Fruit fly (Drosophila melanogaster) whole organism, prepupa: ENCODE data around the gene CG43638.

Source experiments
- Blimp-1 ChIP-seq: fragments of 200-800 bp; sonication (Bioruptor generic); optimal IDR thresholded peaks from 3 replicates; lab custom pipeline; 2017; ENCODE audit warnings: missing biosample characterization, missing genetic modification characterization, mild to moderate bottlenecking, moderate library complexity, missing genetic modification reagents
- CG10631 ChIP-seq: fragments of 200-800 bp; sonication (Bioruptor generic); optimal IDR thresholded peaks from 2 replicates; lab custom pipeline; 2016; ENCODE audit warnings: missing biosample characterization, missing genetic modification characterization
- CG10669 ChIP-seq: fragments of 200-800 bp; sonication (Bioruptor generic); optimal IDR thresholded peaks from 3 replicates; lab custom pipeline; 2018; ENCODE audit warnings: missing biosample characterization, mild to moderate bottlenecking, missing genetic modification characterization, moderate library complexity
- CG11294 ChIP-seq: fragments of 200-800 bp; sonication (Bioruptor generic); IDR thresholded peaks from 2 replicates; pipeline ENCODE4 v1.3.6; 2022; ENCODE audit warnings: missing biosample characterization, missing genetic modification characterization
- CG15336 ChIP-seq: fragments of 200-800 bp; sonication (Bioruptor generic); IDR thresholded peaks from 2 replicates; pipeline ENCODE4 v1.3.6; 2022; ENCODE audit warnings: missing biosample characterization, missing genetic modification characterization
- CG1621 ChIP-seq: fragments of 200-800 bp; sonication (Bioruptor generic); optimal IDR thresholded peaks from 3 replicates; lab custom pipeline; 2018; ENCODE audit warnings: missing biosample characterization, mild to moderate bottlenecking, missing genetic modification characterization
- CG16779 ChIP-seq: fragments of 200-800 bp; sonication (Bioruptor generic); optimal IDR thresholded peaks from 3 replicates; lab custom pipeline; 2017; ENCODE audit warnings: missing biosample characterization, mild to moderate bottlenecking, missing genetic modification characterization
- CG31627 ChIP-seq: fragments of 200-800 bp; sonication (Bioruptor generic); optimal IDR thresholded peaks from 3 replicates; lab custom pipeline; 2016; ENCODE audit warnings: missing biosample characterization, missing genetic modification characterization
- CG32006 ChIP-seq: fragments of 200-800 bp; sonication (Bioruptor generic); optimal IDR thresholded peaks from 3 replicates; lab custom pipeline; 2017; ENCODE audit warnings: missing biosample characterization, mild to moderate bottlenecking, missing genetic modification characterization
- CG4318 ChIP-seq: fragments of 200-800 bp; sonication (Bioruptor generic); optimal IDR thresholded peaks from 3 replicates; lab custom pipeline; 2017; ENCODE audit warnings: missing biosample characterization, mild to moderate bottlenecking, missing genetic modification characterization
- CG6163 ChIP-seq: fragments of 200-800 bp; sonication (Bioruptor generic); IDR thresholded peaks from 3 replicates; pipeline ENCODE4 v1.3.6; 2022; ENCODE audit warnings: missing biosample characterization, missing genetic modification characterization
- CG6792 ChIP-seq: fragments of 200-800 bp; sonication (Bioruptor generic); optimal IDR thresholded peaks from 3 replicates; lab custom pipeline; 2016; ENCODE audit warnings: missing biosample characterization, missing genetic modification characterization
- CG6808 ChIP-seq: fragments of 200-800 bp; sonication (Bioruptor generic); optimal IDR thresholded peaks from 3 replicates; lab custom pipeline; 2017; ENCODE audit warnings: missing biosample characterization, missing genetic modification characterization, mild to moderate bottlenecking, moderate library complexity, missing genetic modification reagents
- CG7368 ChIP-seq: fragments of 200-800 bp; sonication (Bioruptor generic); optimal IDR thresholded peaks from 3 replicates; lab custom pipeline; 2016; ENCODE audit warnings: missing biosample characterization, missing genetic modification characterization
- CG8119 ChIP-seq: fragments of 200-800 bp; sonication (Bioruptor generic); IDR thresholded peaks from 3 replicates; pipeline ENCODE4 v1.3.6; 2022; ENCODE audit warnings: missing biosample characterization, missing genetic modification characterization
- CG8319 ChIP-seq: fragments of 200-800 bp; sonication (Bioruptor generic); optimal IDR thresholded peaks from 3 replicates; lab custom pipeline; 2016; ENCODE audit warnings: missing biosample characterization, missing genetic modification characterization
- CG8632 ChIP-seq: fragments of 200-800 bp; sonication (Bioruptor generic); optimal IDR thresholded peaks from 3 replicates; lab custom pipeline; 2016; ENCODE audit warnings: missing biosample characterization, missing genetic modification characterization
- Eip75B ChIP-seq: fragments of 200-800 bp; sonication (Bioruptor generic); optimal IDR thresholded peaks from 3 replicates; lab custom pipeline; 2016; ENCODE audit warnings: missing biosample characterization, missing genetic modification characterization
- Eip78C ChIP-seq: fragments of 200-800 bp; sonication (Bioruptor generic); peaks from one replicate; lab custom pipeline; 2016; ENCODE audit warnings: missing biosample characterization, missing genetic modification characterization
- Eip93F ChIP-seq: fragments of 200-800 bp; sonication (Bioruptor generic); optimal IDR thresholded peaks from 2 replicates; lab custom pipeline; 2016; ENCODE audit warnings: missing biosample characterization, mild to moderate bottlenecking, missing genetic modification characterization
- Ets21C ChIP-seq: fragments of 200-800 bp; sonication (Bioruptor generic); optimal IDR thresholded peaks from 3 replicates; lab custom pipeline; 2016; ENCODE audit warnings: missing biosample characterization, missing genetic modification characterization
- Ets96B ChIP-seq: fragments of 200-800 bp; optimal IDR thresholded peaks from 2 replicates; lab custom pipeline; 2019; ENCODE audit warnings: missing biosample characterization, mild to moderate bottlenecking, missing genetic modification characterization, moderate library complexity
- Gug ChIP-seq: fragments of 200-800 bp; sonication (Bioruptor generic); IDR thresholded peaks from 2 replicates; pipeline ENCODE4 v1.3.6; 2022; ENCODE audit warnings: missing biosample characterization, missing genetic modification characterization
- Hr39 ChIP-seq: fragments of 200-800 bp; sonication (Bioruptor generic); optimal IDR thresholded peaks from 2 replicates; lab custom pipeline; 2016; ENCODE audit warnings: missing biosample characterization, missing genetic modification characterization
- Lpt ChIP-seq: fragments of 200-800 bp; sonication (Bioruptor generic); optimal IDR thresholded peaks from 3 replicates; lab custom pipeline; 2016; ENCODE audit warnings: missing biosample characterization, missing genetic modification characterization
- OdsH ChIP-seq: fragments of 200-800 bp; sonication (Bioruptor generic); optimal IDR thresholded peaks from 3 replicates; lab custom pipeline; 2016; ENCODE audit warnings: missing biosample characterization, missing genetic modification characterization
- Smox ChIP-seq: fragments of 200-800 bp; sonication (Bioruptor generic); optimal IDR thresholded peaks from 3 replicates; lab custom pipeline; 2016; ENCODE audit warnings: missing biosample characterization, missing genetic modification characterization
- Sox102F ChIP-seq: fragments of 200-800 bp; sonication (Bioruptor generic); optimal IDR thresholded peaks from 2 replicates; lab custom pipeline; 2016; ENCODE audit warnings: missing biosample characterization, mild to moderate bottlenecking, missing genetic modification characterization
- Sox15 ChIP-seq: fragments of 200-800 bp; sonication (Bioruptor generic); optimal IDR thresholded peaks from 3 replicates; lab custom pipeline; 2016; ENCODE audit warnings: missing biosample characterization, missing genetic modification characterization
- achi ChIP-seq: fragments of 200-800 bp; sonication (Bioruptor generic); optimal IDR thresholded peaks from 3 replicates; lab custom pipeline; 2016; ENCODE audit warnings: missing biosample characterization, missing genetic modification characterization
- acj6 ChIP-seq: fragments of 200-800 bp; sonication (Bioruptor generic); optimal IDR thresholded peaks from 3 replicates; lab custom pipeline; 2016; ENCODE audit warnings: missing biosample characterization, missing genetic modification characterization
- cyc ChIP-seq: fragments of 200-800 bp; sonication (Bioruptor generic); optimal IDR thresholded peaks from 3 replicates; lab custom pipeline; 2016; ENCODE audit warnings: missing biosample characterization, missing genetic modification characterization
- dsx ChIP-seq: fragments of 200-800 bp; optimal IDR thresholded peaks from 3 replicates; lab custom pipeline; 2019; ENCODE audit warnings: missing biosample characterization, mild to moderate bottlenecking, missing genetic modification characterization, moderate library complexity; ENCODE audit not compliant: poor library complexity, severe bottlenecking
- eg ChIP-seq: fragments of 200-800 bp; sonication (Bioruptor generic); IDR thresholded peaks from 3 replicates; pipeline ENCODE4 v1.3.6; 2022; ENCODE audit warnings: missing biosample characterization, missing genetic modification characterization
- esn ChIP-seq: fragments of 200-800 bp; sonication (Bioruptor generic); optimal IDR thresholded peaks from 2 replicates; lab custom pipeline; 2016; ENCODE audit warnings: missing biosample characterization, mild to moderate bottlenecking, missing genetic modification characterization, moderate library complexity
- fkh ChIP-seq: fragments of 200-800 bp; sonication (Bioruptor generic); optimal IDR thresholded peaks from 3 replicates; lab custom pipeline; 2017; ENCODE audit warnings: missing biosample characterization, mild to moderate bottlenecking, missing genetic modification characterization, moderate library complexity
- lz ChIP-seq: fragments of 200-800 bp; sonication (Bioruptor generic); optimal IDR thresholded peaks from 3 replicates; lab custom pipeline; 2016; ENCODE audit warnings: missing biosample characterization, missing genetic modification characterization
- net ChIP-seq: fragments of 200-800 bp; sonication (Bioruptor generic); optimal IDR thresholded peaks from 3 replicates; lab custom pipeline; 2016; ENCODE audit warnings: missing biosample characterization, missing genetic modification characterization
- pdm3 ChIP-seq: fragments of 200-800 bp; sonication (Bioruptor generic); optimal IDR thresholded peaks from 3 replicates; lab custom pipeline; 2016; ENCODE audit warnings: missing biosample characterization, missing genetic modification characterization
- salr ChIP-seq, 2 experiments: fragments of 200-800 bp; sonication (Bioruptor generic); optimal IDR thresholded peaks; 3 replicates each; lab custom pipeline; 2016 to 2018; ENCODE audit warnings: missing biosample characterization in 2 of 2, missing genetic modification characterization in 2 of 2, mild to moderate bottlenecking in 1 of 2
- spab ChIP-seq: fragments of 200-800 bp; sonication (Bioruptor generic); optimal IDR thresholded peaks from 2 replicates; lab custom pipeline; 2017; ENCODE audit warnings: missing biosample characterization, mild to moderate bottlenecking, missing genetic modification characterization, missing genetic modification reagents
- ss ChIP-seq, 2 experiments: fragments of 200-800 bp; sonication (Bioruptor generic); optimal IDR thresholded peaks; 2 replicates in 1 of 2; 3 replicates in 1 of 2; lab custom pipeline; 2017 to 2018; ENCODE audit warnings: mild to moderate bottlenecking in 2 of 2, missing biosample characterization in 2 of 2, missing genetic modification characterization in 2 of 2, moderate library complexity in 1 of 2
- svp ChIP-seq: fragments of 200-800 bp; sonication (Bioruptor generic); peaks from one replicate; lab custom pipeline; 2016; ENCODE audit warnings: missing biosample characterization, missing genetic modification characterization
- vri ChIP-seq: fragments of 200-800 bp; sonication (Bioruptor generic); optimal IDR thresholded peaks from 3 replicates; lab custom pipeline; 2016; ENCODE audit warnings: missing biosample characterization, mild to moderate bottlenecking, missing genetic modification characterization

Gene CG43638

DNA sequence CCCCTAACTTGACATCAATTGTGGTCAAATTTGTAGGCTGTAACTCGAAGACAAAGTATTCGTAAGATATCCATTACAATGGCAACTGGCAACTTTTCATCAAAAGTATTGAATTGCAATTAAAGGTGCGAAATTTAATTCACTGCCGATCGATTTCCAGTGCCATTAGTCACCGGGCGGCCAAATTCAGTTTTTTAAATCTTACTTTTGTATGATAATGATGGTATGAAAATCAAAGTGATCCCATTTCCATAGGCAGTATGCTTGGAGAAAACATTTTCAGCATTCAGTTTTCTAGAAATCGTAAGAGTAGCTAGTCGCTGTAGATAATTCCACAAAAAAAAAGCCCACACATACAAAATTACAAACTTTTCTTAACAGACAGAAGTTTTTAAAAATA lies at the start of gene CG43638:
TSS of gene CG43638 (plus strand) at position 301 of the 400 bp plus-strand sequence.
- TF ChIP-seq CG6163 (GFP tag; lab: Robert Waterston, UW) (no peak), pdm3 (GFP tag; lab: Kevin White, UChicago) (no peak), CG8119 (GFP tag; lab: Robert Waterston, UW) (no peak)

- TF ChIP-seq Sox102F (GFP tag; lab: Kevin White, UChicago) (no peak), cyc (GFP tag; lab: Kevin White, UChicago) (peak; percentile 2)
Observed at dm6 chr3L:11997959-11998358, 46.4 kb upstream of the CG43638 start, which contains the start of gene Grip163. Gene Grip163, minus strand, starts transcription at chr3L:11998138.

dm6 chr3L:12002321-12003248 lies 41.8 kb upstream of the CG43638 start, which contains the start of the genes Pop2 and CG6928:
Gene Pop2, minus strand, starts transcription at chr3L:12002915.
Gene CG6928, plus strand, starts transcription at chr3L:12003155.
- TF ChIP-seq CG8632 (GFP tag; lab: Kevin White, UChicago) (no peak), CG15336 (GFP tag; lab: Robert Waterston, UW) (peak; percentile 26; the same call in 1 of the 2 replicates), OdsH (GFP tag; lab: Kevin White, UChicago) (peak; percentile 66), Eip93F (GFP tag; lab: Kevin White, UChicago) (no peak), esn (GFP tag; lab: Kevin White, UChicago) (peak; percentile 73), lz (GFP tag; lab: Kevin White, UChicago) (peak; percentile 79), pdm3 (GFP tag; lab: Kevin White, UChicago) (no peak), CG6808 (GFP tag; lab: Kevin White, UChicago) (peak; percentile 100), CG6792 (GFP tag; lab: Kevin White, UChicago) (peak; percentile 12), cyc (GFP tag; lab: Kevin White, UChicago) (peak; percentile 80), CG7368 (GFP tag; lab: Kevin White, UChicago) (peak; percentile 21), CG11294 (GFP tag; lab: Robert Waterston, UW) (peak; percentile 19; the same call in 1 of the 2 replicates), Hr39 (peak; percentile 80), CG10631 (GFP tag; lab: Kevin White, UChicago) (peak; percentile 75), CG31627 (GFP tag; lab: Kevin White, UChicago) (peak; percentile 84), svp (GFP tag; lab: Kevin White, UChicago) (no peak), CG8119 (GFP tag; lab: Robert Waterston, UW) (no peak), CG4318 (GFP tag; lab: Kevin White, UChicago) (no peak), ss (GFP tag; optimal IDR thresholded peaks at IDR 0.05; lab: Kevin White, UChicago) (no peak), vri (GFP tag; lab: Kevin White, UChicago) (no peak), CG8319 (GFP tag; lab: Kevin White, UChicago) (peak; percentile 35), eg (GFP tag; lab: Robert Waterston, UW) (peak; percentile 59), Sox15 (GFP tag; lab: Kevin White, UChicago) (peak; percentile 51), CG1621 (tag; lab: Kevin White, UChicago) (no peak), Eip75B (GFP tag; lab: Kevin White, UChicago) (peak; percentile 55), CG16779 (tag; lab: Kevin White, UChicago) (no peak), dsx (no peak), net (GFP tag; lab: Kevin White, UChicago) (no peak), acj6 (GFP tag; lab: Kevin White, UChicago) (peak; percentile 71), Blimp-1 (GFP tag; lab: Kevin White, UChicago) (no peak), Ets96B (no peak), salr (GFP tag; optimal IDR thresholded peaks at IDR 0.05; lab: Kevin White, UChicago) (peak in 1 of 2 experiments; percentile 6), Gug (GFP tag; lab: Robert Waterston, UW) (0 out of 2 replicates have a peak, but pooled peaks have one; percentile 39), CG32006 (no peak), spab (GFP tag; lab: Kevin White, UChicago) (no peak), fkh (peak; percentile 29), CG6163 (GFP tag; lab: Robert Waterston, UW) (peak; percentile 61; the same call in 1 of the 3 replicates), Smox (GFP tag; lab: Kevin White, UChicago) (no peak), Lpt (peak; percentile 8), CG10669 (GFP tag; lab: Kevin White, UChicago) (no peak), Ets21C (peak; percentile 68), achi (GFP tag; lab: Kevin White, UChicago) (peak; percentile 79), Eip78C (peak; percentile 83)
